Fruit fly (Drosophila melanogaster): ENCODE data around the gene Gr93b.

Gr93b gene

DNA sequence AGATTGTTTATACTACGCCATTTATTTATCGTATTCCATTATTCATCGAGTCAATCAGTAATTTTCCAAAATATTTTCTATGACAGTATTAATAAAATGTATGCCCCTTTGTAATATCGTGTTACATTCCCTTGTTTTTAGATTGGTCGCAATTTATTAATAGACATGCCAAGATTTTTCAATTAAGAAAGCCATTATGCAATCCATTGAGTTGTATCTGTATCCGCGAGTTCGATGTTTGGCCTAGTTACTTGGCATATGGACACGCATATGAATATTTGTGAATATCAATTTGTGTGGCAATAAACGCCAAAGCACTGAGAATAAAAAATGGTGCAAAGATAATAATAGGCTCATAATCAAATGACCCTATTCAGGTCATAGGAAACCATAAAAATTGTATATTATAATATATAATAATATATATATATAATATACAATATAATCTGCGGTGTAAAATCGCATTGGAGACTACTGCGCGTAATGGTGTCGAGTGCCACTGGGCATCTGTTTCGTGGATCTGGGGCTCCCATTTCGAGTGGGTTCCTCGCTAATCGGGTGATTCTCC is 20.3 kb upstream of the Gr93b start (continued):
- TF ChIP-seq Bgb (GFP tag; IDR thresholded peaks at IDR 0.05; ENCODE audit: partially characterized antibody): no peak
- TF ChIP-seq zf30C (GFP tag; optimal IDR thresholded peaks at IDR 0.05): no peak
- no peak for TF ChIP-seq H2.0 (GFP tag; IDR thresholded peaks at IDR 0.05)
- no peak for TF ChIP-seq caup (GFP tag; optimal IDR thresholded peaks at IDR 0.05; ENCODE audit: severe bottlenecking)
- no peak for TF ChIP-seq hbn (GFP tag; IDR thresholded peaks at IDR 0.05; ENCODE audit: partially characterized antibody)
- no peak for TF ChIP-seq Ets97D (GFP tag; optimal IDR thresholded peaks at IDR 0.05)
- TF ChIP-seq Scr (GFP tag; IDR thresholded peaks at IDR 0.05; ENCODE audit: partially characterized antibody): no peak
- no peak for TF ChIP-seq CG16863 (GFP tag; optimal IDR thresholded peaks at IDR 0.05)
- no peak for TF ChIP-seq MBD-R2 (GFP tag; IDR thresholded peaks at IDR 0.05)
- TF ChIP-seq Lim3 (GFP tag; IDR thresholded peaks at IDR 0.05): no peak
- TF ChIP-seq CG2116 (GFP tag; optimal IDR thresholded peaks at IDR 0.05): no peak
- no peak for TF ChIP-seq CG17802 (tag; optimal IDR thresholded peaks at IDR 0.05)
- TF ChIP-seq seq (GFP tag; IDR thresholded peaks at IDR 0.05): no peak
- TF ChIP-seq fd102C (GFP tag; optimal IDR thresholded peaks at IDR 0.05): no peak
- TF ChIP-seq CG2875 (GFP tag; optimal IDR thresholded peaks at IDR 0.05): no peak
- no peak for TF ChIP-seq BtbVII (GFP tag; optimal IDR thresholded peaks at IDR 0.05)
- TF ChIP-seq CG30403 (GFP tag; optimal IDR thresholded peaks at IDR 0.05): no peak
- no peak for TF ChIP-seq hkb (optimal IDR thresholded peaks at IDR 0.05)
- peak; percentile 20; the same call in 1 of the 2 replicates for TF ChIP-seq hkb (GFP tag; IDR thresholded peaks at IDR 0.05)
- TF ChIP-seq CG16813 (GFP tag; IDR thresholded peaks at IDR 0.05; ENCODE audit: partially characterized antibody): no peak
- no peak for TF ChIP-seq sd (tag; optimal IDR thresholded peaks at IDR 0.05)
- TF ChIP-seq Hmr (GFP tag; optimal IDR thresholded peaks at IDR 0.05): no peak
- TF ChIP-seq ftz-f1 (GFP tag; optimal IDR thresholded peaks at IDR 0.05): no peak
- no peak for TF ChIP-seq CG34224 (GFP tag; IDR thresholded peaks at IDR 0.05; ENCODE audit: partially characterized antibody)
- peak; percentile 14; the same call in 1 of the 2 replicates for TF ChIP-seq lmd (GFP tag; IDR thresholded peaks at IDR 0.05)
- no peak for TF ChIP-seq HLH4C (GFP tag; IDR thresholded peaks at IDR 0.05; ENCODE audit: partially characterized antibody)
- no peak for TF ChIP-seq gfzf (GFP tag; optimal IDR thresholded peaks at IDR 0.05)
- no peak for TF ChIP-seq CG11247 (GFP tag; IDR thresholded peaks at IDR 0.05)
- TF ChIP-seq CG18476 (GFP tag; optimal IDR thresholded peaks at IDR 0.05): no peak
- no peak for TF ChIP-seq CG9876 (GFP tag; optimal IDR thresholded peaks at IDR 0.05)
- no peak for TF ChIP-seq Hey (tag; optimal IDR thresholded peaks at IDR 0.05)
- no peak for TF ChIP-seq exex (tag; optimal IDR thresholded peaks at IDR 0.05)
- no peak for TF ChIP-seq CG12942 (GFP tag; optimal IDR thresholded peaks at IDR 0.05)
- peak; percentile 38 for TF ChIP-seq CG2678 (tag; optimal IDR thresholded peaks at IDR 0.05)
- no peak for TF ChIP-seq CG7928 (GFP tag; optimal IDR thresholded peaks at IDR 0.05)
- no peak for TF ChIP-seq jigr1 (GFP tag; IDR thresholded peaks at IDR 0.05)
- TF ChIP-seq Oli (tag; optimal IDR thresholded peaks at IDR 0.05): peak; percentile 13
- no peak for TF ChIP-seq CG6175 (GFP tag; IDR thresholded peaks at IDR 0.05)
- no peak for TF ChIP-seq CG4404 (GFP tag; IDR thresholded peaks at IDR 0.05)
- TF ChIP-seq HLHmδ (GFP tag; optimal IDR thresholded peaks at IDR 0.05): no peak
- no peak for TF ChIP-seq inv (GFP tag; IDR thresholded peaks at IDR 0.05; ENCODE audit: partially characterized antibody)
- no peak for TF ChIP-seq CG6765 (GFP tag; optimal IDR thresholded peaks at IDR 0.05)
- TF ChIP-seq TFAM (GFP tag; optimal IDR thresholded peaks at IDR 0.05): no peak
- no peak for TF ChIP-seq Poxn (GFP tag; IDR thresholded peaks at IDR 0.05)
- no peak for TF ChIP-seq Opbp (GFP tag; IDR thresholded peaks at IDR 0.05; ENCODE audit: partially characterized antibody)
- TF ChIP-seq dmrt99B (tag; optimal IDR thresholded peaks at IDR 0.05): peak; percentile 51
- TF ChIP-seq CG12104 (GFP tag; optimal IDR thresholded peaks at IDR 0.05): no peak
- no peak for TF ChIP-seq CG32532 (GFP tag; IDR thresholded peaks at IDR 0.05)
- no peak for TF ChIP-seq Awh (GFP tag; IDR thresholded peaks at IDR 0.05)
- TF ChIP-seq Kr (GFP tag; optimal IDR thresholded peaks at IDR 0.05): peak; percentile 16
